Worm (Caenorhabditis elegans) whole organism, mixed stage, embryonic: ENCODE measurements around the gene oac-48.
"Not testable (repeated sequence)": the region's sequence is repeated elsewhere in the genome, so short reads cannot be mapped to it uniquely, and the experiment has no call there.

Experiments
- bed-3 ChIP-seq: fragments of 200-800 bp; sonication (Bioruptor generic); optimal IDR thresholded peaks from 3 replicates; lab custom pipeline; 2018; ENCODE audit warnings: mild to moderate bottlenecking, missing genetic modification characterization, moderate library complexity, missing compliant biosample characterization
- ceh-39 ChIP-seq: fragments of 150-350 bp; optimal IDR thresholded peaks from 2 replicates; lab custom pipeline; 2014; ENCODE audit warnings: missing biosample characterization, missing genetic modification characterization
- ceh-43 ChIP-seq: fragments of 200-800 bp; sonication (Bioruptor generic); optimal IDR thresholded peaks from 2 replicates; lab custom pipeline; 2018; ENCODE audit warnings: mild to moderate bottlenecking, missing genetic modification characterization, moderate library complexity, missing compliant biosample characterization
- ceh-83 ChIP-seq: fragments of 200-800 bp; sonication (Bioruptor generic); optimal IDR thresholded peaks from 2 replicates; lab custom pipeline; 2018; ENCODE audit warnings: mild to moderate bottlenecking, missing genetic modification characterization, missing compliant biosample characterization
- drap-1 ChIP-seq: fragments of 200-800 bp; sonication (Bioruptor generic); optimal IDR thresholded peaks from 3 replicates; lab custom pipeline; 2018; ENCODE audit warnings: mild to moderate bottlenecking, missing genetic modification characterization, missing compliant biosample characterization
- elt-3 ChIP-seq: fragments of 150-350 bp; optimal IDR thresholded peaks from 2 replicates; lab custom pipeline; 2014; ENCODE audit warnings: missing biosample characterization, missing genetic modification characterization
- flh-1 ChIP-seq: fragments of 200-800 bp; sonication (Bioruptor generic); optimal IDR thresholded peaks from 2 replicates; lab custom pipeline; 2018; ENCODE audit warnings: mild to moderate bottlenecking, missing genetic modification characterization, moderate library complexity, missing compliant biosample characterization
- ham-2 ChIP-seq: fragments of 200-800 bp; sonication (Bioruptor generic); optimal IDR thresholded peaks from 2 replicates; lab custom pipeline; 2018; ENCODE audit warnings: mild to moderate bottlenecking, missing genetic modification characterization, missing compliant biosample characterization
- lin-13 ChIP-seq: fragments of 150-350 bp; optimal IDR thresholded peaks from 2 replicates; lab custom pipeline; 2014; ENCODE audit warnings: missing biosample characterization, missing genetic modification characterization
- lsy-2 ChIP-seq: fragments of 150-350 bp; optimal IDR thresholded peaks from 2 replicates; lab custom pipeline; 2014; ENCODE audit warnings: missing biosample characterization, missing genetic modification characterization
- mab-5 ChIP-seq: fragments of 150-350 bp; optimal IDR thresholded peaks from 2 replicates; lab custom pipeline; 2014; ENCODE audit warnings: missing biosample characterization, missing genetic modification characterization
- mep-1 ChIP-seq: fragments of 150-350 bp; optimal IDR thresholded peaks from 2 replicates; lab custom pipeline; 2017; ENCODE audit warnings: missing biosample characterization, missing genetic modification reagents, missing genetic modification characterization, inconsistent platforms
- mls-2 ChIP-seq: sonication (generic microtip); optimal IDR thresholded peaks from 2 replicates; lab custom pipeline; 2016; ENCODE audit warnings: mild to moderate bottlenecking, missing genetic modification characterization, moderate library complexity, missing compliant biosample characterization
- nhr-237 ChIP-seq: fragments of 150-350 bp; optimal IDR thresholded peaks from 2 replicates; lab custom pipeline; 2014; ENCODE audit warnings: missing biosample characterization, missing genetic modification characterization
- nhr-76 ChIP-seq: sonication (generic microtip); optimal IDR thresholded peaks from 2 replicates; lab custom pipeline; 2017; ENCODE audit warnings: missing biosample characterization, missing genetic modification characterization
- sem-2 ChIP-seq: fragments of 200-800 bp; sonication (Bioruptor generic); optimal IDR thresholded peaks from 2 replicates; lab custom pipeline; 2018; ENCODE audit warnings: mild to moderate bottlenecking, missing genetic modification characterization, missing compliant biosample characterization
- snpc-4 ChIP-seq: fragments of 150-350 bp; optimal IDR thresholded peaks from 2 replicates; lab custom pipeline; 2014; ENCODE audit warnings: missing biosample characterization, missing genetic modification characterization
- sptf-1 ChIP-seq: sonication (generic microtip); optimal IDR thresholded peaks from 2 replicates; lab custom pipeline; 2017; ENCODE audit warnings: mild to moderate bottlenecking, missing genetic modification characterization, moderate library complexity, missing compliant biosample characterization
- tbx-8 ChIP-seq: fragments of 200-800 bp; sonication (Bioruptor generic); optimal IDR thresholded peaks from 2 replicates; lab custom pipeline; 2018; ENCODE audit warnings: mild to moderate bottlenecking, missing genetic modification characterization, moderate library complexity, missing compliant biosample characterization
- unc-39 ChIP-seq: fragments of 150-350 bp; optimal IDR thresholded peaks from 2 replicates; lab custom pipeline; 2014; ENCODE audit warnings: missing biosample characterization, missing genetic modification characterization
- unc-62 ChIP-seq: fragments of 150-350 bp; optimal IDR thresholded peaks from 2 replicates; lab custom pipeline; 2014; ENCODE audit warnings: missing biosample characterization, missing genetic modification reagents, missing genetic modification characterization
- zip-8 ChIP-seq: fragments of 150-350 bp; optimal IDR thresholded peaks from 2 replicates; lab custom pipeline; 2014; ENCODE audit warnings: missing biosample characterization, missing genetic modification characterization
- ztf-11 ChIP-seq: fragments of 150-350 bp; optimal IDR thresholded peaks from 2 replicates; lab custom pipeline; 2014; ENCODE audit warnings: missing biosample characterization, missing genetic modification characterization

The oac-48 gene

DNA sequence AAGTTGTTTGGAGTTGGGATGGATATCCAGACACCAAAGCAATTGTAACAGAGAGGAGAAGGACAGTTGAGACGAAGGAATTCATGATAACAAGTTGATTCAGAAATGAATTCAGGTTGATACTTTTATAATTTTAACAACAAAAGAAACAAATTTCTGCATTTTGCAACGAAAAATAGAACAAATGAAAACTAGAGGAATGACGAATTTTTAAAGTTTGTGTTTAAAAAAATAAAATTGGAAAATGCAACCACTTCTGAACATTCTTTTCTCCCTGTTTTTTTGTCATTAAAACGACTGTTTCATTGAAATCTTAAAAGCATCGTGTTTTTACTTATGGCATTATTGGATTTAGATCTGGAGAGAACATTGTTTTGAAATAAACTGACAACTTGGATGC is 22.2 kb upstream of the oac-48 start, which contains the start of gene C08F11.12:
Gene C08F11.12 (minus strand): TSS at position 101 of the 400 bp plus-strand sequence.
- not testable (repeated sequence) for TF ChIP-seq lin-13 (tag; lab: Kevin White, UChicago); tbx-8; ztf-11

- not testable (repeated sequence) for TF ChIP-seq unc-62 (GFP tag; lab: Kevin White, UChicago); sem-2 (GFP tag; lab: Kevin White, UChicago); lsy-2 (tag; lab: Kevin White, UChicago)
Observed at ce11 chrIV:13652023-13652422, 21.6 kb upstream of the oac-48 start, which contains the start of gene Y45F10C.6. Gene Y45F10C.6 (plus strand): TSS chrIV:13652323.

DNA sequence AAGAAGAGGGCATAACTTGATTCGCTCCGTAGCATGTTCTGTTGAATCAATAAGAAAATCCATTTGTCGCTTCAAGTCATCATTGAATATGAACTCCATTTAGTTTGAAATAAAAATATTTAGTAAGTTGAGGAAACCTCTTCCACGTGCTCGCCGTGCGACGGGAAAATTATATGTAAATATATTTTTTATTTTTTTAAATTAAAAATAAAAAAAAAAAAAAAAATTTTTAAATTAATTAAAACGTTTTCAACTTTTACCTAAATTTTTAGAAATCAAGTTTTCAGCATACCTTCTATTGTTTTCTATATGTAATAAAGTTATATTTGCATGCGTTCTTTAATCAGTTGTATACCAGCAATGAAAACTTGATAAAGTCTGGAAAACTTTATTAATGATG is 14.2 kb upstream of the oac-48 start, which contains the start of gene Y45F10C.1:
Gene Y45F10C.1 (minus strand): TSS at position 101 of the 400 bp plus-strand sequence.
- not testable (repeated sequence) for TF ChIP-seq ceh-43; elt-3 (tag; lab: Kevin White, UChicago); nhr-237 (tag; lab: Kevin White, UChicago)

ce11 chrIV:13662570-13662969 is 11.0 kb upstream of the oac-48 start, which contains the start of gene Y45F10C.2:
Gene Y45F10C.2 (minus strand): TSS chrIV:13662670.
- not testable (repeated sequence) for TF ChIP-seq ztf-11; snpc-4; sem-2 (GFP tag; lab: Kevin White, UChicago)
- TF ChIP-seq, all 35 proteins: peak for 0; not testable (repeated sequence) for 35

DNA sequence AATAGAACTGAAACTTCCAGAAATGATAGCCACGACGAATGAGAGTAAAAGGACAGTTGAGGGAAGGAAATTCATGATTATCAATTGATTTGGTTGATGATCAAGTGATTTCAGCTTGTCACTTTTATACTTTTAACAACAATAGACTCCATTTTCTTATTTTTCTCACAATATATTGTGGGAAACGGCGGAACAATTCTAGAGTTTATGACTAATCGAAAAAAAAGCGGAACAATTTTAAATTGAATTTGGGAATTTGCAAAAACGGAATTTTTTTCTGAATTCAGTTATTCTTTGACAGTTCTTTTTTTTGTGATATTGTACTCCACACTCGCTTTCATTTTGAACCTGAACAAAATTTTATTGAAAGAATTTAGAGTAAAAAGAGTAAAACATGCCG is 9.5 kb upstream of the oac-48 start, which contains the start of gene Y45F10C.4:
Gene Y45F10C.4 (minus strand): TSS at position 101 of the 400 bp plus-strand sequence.
- no peak for TF ChIP-seq ceh-39 (tag; lab: Kevin White, UChicago)
- no peak for TF ChIP-seq mab-5 (tag; lab: Kevin White, UChicago)
- TF ChIP-seq zip-8 (tag; lab: Kevin White, UChicago), result no peak
- TF ChIP-seq mls-2 (tag; lab: Kevin White, UChicago), result no peak
- no peak for TF ChIP-seq unc-39
- no peak for TF ChIP-seq sem-2 (GFP tag; lab: Kevin White, UChicago)
- no peak for TF ChIP-seq flh-1 (GFP tag; lab: Kevin White, UChicago)
- no peak for TF ChIP-seq lin-13 (tag; lab: Kevin White, UChicago)
- no peak for TF ChIP-seq mep-1 (tag; lab: Kevin White, UChicago)
- TF ChIP-seq sptf-1 (tag; lab: Kevin White, UChicago), result no peak
- TF ChIP-seq ham-2 (GFP tag; lab: Kevin White, UChicago), result no peak
- no peak for TF ChIP-seq drap-1 (GFP tag; lab: Kevin White, UChicago)
- TF ChIP-seq bed-3 (GFP tag; lab: Kevin White, UChicago), result no peak
- no peak for TF ChIP-seq elt-3 (tag; lab: Kevin White, UChicago)

DNA sequence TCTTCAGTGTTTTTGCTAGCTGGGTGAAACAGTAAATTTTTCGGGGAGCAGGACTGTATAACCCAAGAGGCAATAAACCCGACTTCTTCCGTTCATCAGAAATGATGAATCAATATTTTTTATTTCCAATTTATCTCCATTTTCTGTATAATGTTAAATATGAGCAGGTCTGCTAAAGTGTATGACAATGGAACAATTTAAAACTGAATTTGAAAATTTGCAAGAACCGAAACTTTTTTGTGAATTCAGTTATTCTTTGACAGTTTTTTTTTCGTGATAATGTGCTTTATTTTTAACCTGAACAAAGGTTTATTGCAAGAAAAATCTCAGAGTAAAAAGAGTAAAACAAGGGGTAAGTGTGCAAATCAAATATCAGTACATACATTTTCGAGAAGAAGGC is 8.5 kb upstream of the oac-48 start:
- no peak for TF ChIP-seq nhr-76 (tag; lab: Kevin White, UChicago)
- no peak for TF ChIP-seq tbx-8
- TF ChIP-seq elt-3 (tag; lab: Kevin White, UChicago), result no peak
- TF ChIP-seq ceh-43, result no peak

ce11 chrIV:13666849-13667430 is 6.7 kb upstream of the oac-48 start, which contains the start of gene fbxa-215:
Gene fbxa-215 (minus strand): TSS chrIV:13666909.
- TF ChIP-seq sem-2 (GFP tag; lab: Kevin White, UChicago), result no peak

ce11 chrIV:13667975-13668374 is 5.6 kb upstream of the oac-48 start:
- peak; percentile 61 for TF ChIP-seq ceh-83 (GFP tag; lab: Kevin White, UChicago)
